Worm (Caenorhabditis elegans) whole organism, L4 larva: ENCODE data around the gene odd-2.

Experiments
- F49E8.2 ChIP-seq: sonication (generic microtip); optimal IDR thresholded peaks from 2 replicates; lab custom pipeline; 2016; ENCODE audit warnings: missing compliant biosample characterization, mild to moderate bottlenecking, missing genetic modification characterization, borderline replicate concordance
- T20F7.1 ChIP-seq: fragments of 200-800 bp; sonication (Bioruptor generic); optimal IDR thresholded peaks from 2 replicates; lab custom pipeline; 2018; ENCODE audit warnings: mild to moderate bottlenecking, missing genetic modification characterization, missing compliant biosample characterization
- Y5F2A.4 ChIP-seq: fragments of 200-800 bp; sonication (Bioruptor generic); optimal IDR thresholded peaks from 2 replicates; lab custom pipeline; 2018; ENCODE audit warnings: mild to moderate bottlenecking, missing genetic modification characterization, missing compliant biosample characterization
- ama-1 ChIP-seq: fragments of 150-350 bp; optimal IDR thresholded peaks from 2 replicates; lab custom pipeline; 2014; ENCODE audit warnings: inconsistent platforms, mixed read lengths
- ceh-62 ChIP-seq: sonication (generic microtip); optimal IDR thresholded peaks from 2 replicates; lab custom pipeline; 2017; ENCODE audit warnings: missing biosample characterization, missing genetic modification characterization
- ceh-82 ChIP-seq: sonication (generic microtip); optimal IDR thresholded peaks from 2 replicates; lab custom pipeline; 2017; ENCODE audit warnings: missing biosample characterization, missing genetic modification characterization
- ctbp-1 ChIP-seq: fragments of 200-800 bp; sonication (Bioruptor generic); IDR thresholded peaks from 2 replicates; pipeline ENCODE4 v1.3.6; 2022; ENCODE audit warnings: missing genetic modification reagents, missing genetic modification characterization, missing compliant biosample characterization
- daf-19 ChIP-seq: fragments of 200-800 bp; sonication (Bioruptor generic); conservative IDR thresholded peaks from 2 replicates; pipeline ENCODE4 v1.3.6; 2022; ENCODE audit warnings: missing genetic modification characterization, missing compliant biosample characterization
- dmd-8 ChIP-seq: fragments of 200-800 bp; sonication (Bioruptor generic); IDR thresholded peaks from 2 replicates; pipeline ENCODE4 v1.3.6; 2022; ENCODE audit warnings: missing genetic modification characterization, missing compliant biosample characterization
- egl-27 ChIP-seq: sonication (generic microtip); optimal IDR thresholded peaks from 3 replicates; lab custom pipeline; 2017; ENCODE audit warnings: missing biosample characterization, missing genetic modification reagents, missing genetic modification characterization
- hif-1 ChIP-seq, 2 experiments: sonication (generic microtip); optimal IDR thresholded peaks; 2 replicates each; lab custom pipeline; 2016 to 2017; ENCODE audit warnings: missing compliant biosample characterization in 2 of 2, missing genetic modification characterization in 2 of 2, missing genetic modification reagents in 2 of 2, missing genotype in 2 of 2, mild to moderate bottlenecking in 1 of 2
- lim-7 ChIP-seq: fragments of 200-800 bp; sonication (Bioruptor generic); IDR thresholded peaks from 2 replicates; pipeline ENCODE4 v1.3.6; 2022; ENCODE audit warnings: missing genetic modification characterization, missing compliant biosample characterization
- lin-1 ChIP-seq: fragments of 200-800 bp; sonication (Bioruptor generic); IDR thresholded peaks from 2 replicates; pipeline ENCODE4 v1.3.6; 2022; ENCODE audit warnings: missing genetic modification reagents, missing genetic modification characterization, missing compliant biosample characterization
- lir-3 ChIP-seq: sonication (generic microtip); optimal IDR thresholded peaks from 2 replicates; lab custom pipeline; 2016; ENCODE audit warnings: mild to moderate bottlenecking, missing genetic modification characterization, missing compliant biosample characterization
- lsy-2 ChIP-seq, 2 experiments: fragments of 150-350 bp in 1 of 2; sonication (generic microtip) in 1 of 2; optimal IDR thresholded peaks; 2 replicates each; lab custom pipeline; 2014 to 2017; ENCODE audit warnings: missing biosample characterization in 2 of 2, missing genetic modification characterization in 2 of 2
- madf-5 ChIP-seq, 2 experiments: fragments of 200-800 bp; sonication (Bioruptor generic); IDR thresholded peaks; 2 replicates each; pipeline ENCODE4 v1.3.6; 2022; ENCODE audit warnings: missing compliant biosample characterization in 2 of 2, missing genetic modification characterization in 2 of 2
- madf-9 ChIP-seq: fragments of 200-800 bp; sonication (Bioruptor generic); conservative IDR thresholded peaks from 2 replicates; pipeline ENCODE4 v1.3.6; 2022; ENCODE audit warnings: missing genetic modification reagents, missing genetic modification characterization, missing compliant biosample characterization
- mep-1 ChIP-seq: fragments of 150-350 bp; sonication (generic microtip); optimal IDR thresholded peaks from 3 replicates; lab custom pipeline; 2014; ENCODE audit warnings: missing biosample characterization, missing genetic modification characterization
- mxl-2 ChIP-seq: fragments of 200-800 bp; sonication (Bioruptor generic); conservative IDR thresholded peaks from 2 replicates; pipeline ENCODE4 v1.3.6; 2022; ENCODE audit warnings: missing genetic modification reagents, missing genetic modification characterization, missing compliant biosample characterization
- mxl-3 ChIP-seq: fragments of 200-800 bp; sonication (Bioruptor generic); optimal IDR thresholded peaks from 2 replicates; lab custom pipeline; 2018; ENCODE audit warnings: mild to moderate bottlenecking, missing genetic modification characterization, missing compliant biosample characterization
- nhr-11 ChIP-seq: fragments of 150-350 bp; optimal IDR thresholded peaks from 2 replicates; lab custom pipeline; 2014; ENCODE audit warnings: missing biosample characterization, missing genetic modification characterization
- nhr-25 ChIP-seq: sonication (generic microtip); optimal IDR thresholded peaks from 2 replicates; lab custom pipeline; 2017; ENCODE audit warnings: missing genetic modification characterization, mild to moderate bottlenecking, missing compliant biosample characterization, antibody characterized with exemption, moderate library complexity, borderline replicate concordance; ENCODE audit not compliant: insufficient read depth
- nhr-28 ChIP-seq: fragments of 150-350 bp; optimal IDR thresholded peaks from 2 replicates; lab custom pipeline; 2014; ENCODE audit warnings: missing biosample characterization, missing genetic modification characterization
- nhr-42 ChIP-seq: fragments of 200-800 bp; sonication (Bioruptor generic); IDR thresholded peaks from 2 replicates; pipeline ENCODE4 v1.3.6; 2022; ENCODE audit warnings: missing genetic modification characterization, missing compliant biosample characterization
- nhr-6 ChIP-seq: fragments of 150-350 bp; optimal IDR thresholded peaks from 2 replicates; lab custom pipeline; 2014; ENCODE audit warnings: missing biosample characterization, missing genetic modification characterization
- nhr-76 ChIP-seq: fragments of 150-350 bp; optimal IDR thresholded peaks from 2 replicates; lab custom pipeline; 2014; ENCODE audit warnings: missing biosample characterization, missing genetic modification characterization
- php-3 ChIP-seq: fragments of 200-800 bp; sonication (Bioruptor generic); IDR thresholded peaks from 2 replicates; pipeline ENCODE4 v1.3.6; 2022; ENCODE audit warnings: missing genetic modification reagents, missing genetic modification characterization, missing compliant biosample characterization
- pqm-1 ChIP-seq: sonication (generic microtip); optimal IDR thresholded peaks from 2 replicates; lab custom pipeline; 2017; ENCODE audit warnings: missing biosample characterization, missing genetic modification characterization
- saeg-2 ChIP-seq: fragments of 200-800 bp; sonication (Bioruptor generic); IDR thresholded peaks from 2 replicates; pipeline ENCODE4 v1.3.6; 2022; ENCODE audit warnings: missing genetic modification reagents, missing genetic modification characterization, missing compliant biosample characterization
- snpc-1.2 ChIP-seq: fragments of 200-800 bp; sonication (Bioruptor generic); IDR thresholded peaks from 2 replicates; pipeline ENCODE4 v1.3.6; 2022; ENCODE audit warnings: missing genetic modification reagents, missing genetic modification characterization, missing compliant biosample characterization
- spr-1 ChIP-seq: sonication (generic microtip); optimal IDR thresholded peaks from 2 replicates; lab custom pipeline; 2016; ENCODE audit warnings: mild to moderate bottlenecking, missing genetic modification characterization, missing compliant biosample characterization
- tag-97 ChIP-seq: fragments of 200-800 bp; sonication (Bioruptor generic); IDR thresholded peaks from 2 replicates; pipeline ENCODE4 v1.3.6; 2022; ENCODE audit warnings: missing genetic modification characterization, missing compliant biosample characterization
- zag-1 ChIP-seq: fragments of 150-350 bp; optimal IDR thresholded peaks from 2 replicates; lab custom pipeline; 2014; ENCODE audit warnings: missing biosample characterization, missing genetic modification characterization
- zfp-3 ChIP-seq: fragments of 200-800 bp; sonication (Bioruptor generic); conservative IDR thresholded peaks from 2 replicates; pipeline ENCODE4 v1.3.6; 2022; ENCODE audit warnings: missing genetic modification reagents, missing genetic modification characterization, missing compliant biosample characterization
- zip-2 ChIP-seq: fragments of 150-350 bp; optimal IDR thresholded peaks from 2 replicates; lab custom pipeline; 2014; ENCODE audit warnings: missing biosample characterization, missing genetic modification characterization
- ztf-11 ChIP-seq: fragments of 150-350 bp; optimal IDR thresholded peaks from 2 replicates; lab custom pipeline; 2014; ENCODE audit warnings: missing biosample characterization, missing genetic modification characterization

odd-2 gene

DNA sequence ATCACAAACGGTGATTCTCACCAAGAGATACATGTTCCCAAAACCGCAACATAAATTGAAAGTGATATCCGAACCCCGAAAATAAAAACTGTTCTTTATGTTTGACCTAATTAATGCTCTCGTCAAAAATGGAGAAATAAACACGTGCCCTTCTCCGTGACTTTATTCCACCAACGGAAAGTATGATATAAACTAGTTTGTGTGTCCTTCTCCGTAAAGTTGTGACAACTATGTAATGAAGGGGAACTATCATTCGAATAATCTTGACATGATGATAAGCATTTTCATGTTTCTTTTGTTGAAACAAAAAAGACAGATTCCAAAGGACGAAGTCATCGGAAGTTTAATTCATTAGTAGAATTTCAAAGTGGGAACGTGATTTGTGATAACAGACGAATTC lies 41.2 kb upstream of the odd-2 start (continued):
- TF ChIP-seq snpc-1.2 (no peak), zfp-3 (GFP tag; lab: Robert Waterston, UW) (0 out of 2 replicates have a peak, but pooled peaks have one; percentile 17), Y5F2A.4 (GFP tag; lab: Kevin White, UChicago) (no peak), nhr-6 (tag; lab: Kevin White, UChicago) (peak; percentile 2), madf-9 (GFP tag; lab: Robert Waterston, UW) (no peak), tag-97 (GFP tag; lab: Robert Waterston, UW) (no peak), nhr-28 (tag; lab: Kevin White, UChicago) (peak; percentile 58), nhr-76 (tag; lab: Kevin White, UChicago) (no peak), php-3 (GFP tag; lab: Robert Waterston, UW) (no peak), lim-7 (GFP tag; lab: Robert Waterston, UW) (no peak), nhr-11 (tag; lab: Kevin White, UChicago) (no peak), nhr-42 (GFP tag; lab: Robert Waterston, UW) (no peak)

DNA sequence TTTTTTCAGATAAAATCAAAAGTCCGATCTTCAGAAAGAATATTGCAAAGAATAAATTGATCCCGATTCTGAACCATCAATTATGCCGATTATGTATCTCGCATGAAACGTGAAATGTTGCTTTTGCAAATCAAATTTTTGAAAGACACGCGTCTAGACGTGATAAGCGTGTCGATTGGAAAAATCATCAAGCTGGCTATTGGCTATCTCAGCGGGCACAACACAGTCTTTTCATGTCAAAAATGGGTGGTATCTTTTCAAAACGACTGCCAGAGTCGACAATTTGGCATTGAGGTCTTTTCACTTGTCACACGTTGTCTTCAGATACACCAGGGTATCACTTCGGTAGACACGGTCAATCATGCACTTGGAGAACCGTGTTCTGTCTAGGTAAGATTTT lies 36.3 kb upstream of the odd-2 start, which contains the start of gene daf-9:
daf-9 (plus strand) TSS at position 301 of the 400 bp plus-strand sequence.
- TF ChIP-seq egl-27 (tag; lab: Kevin White, UChicago): no peak
- TF ChIP-seq mxl-3: peak; percentile 33

DNA sequence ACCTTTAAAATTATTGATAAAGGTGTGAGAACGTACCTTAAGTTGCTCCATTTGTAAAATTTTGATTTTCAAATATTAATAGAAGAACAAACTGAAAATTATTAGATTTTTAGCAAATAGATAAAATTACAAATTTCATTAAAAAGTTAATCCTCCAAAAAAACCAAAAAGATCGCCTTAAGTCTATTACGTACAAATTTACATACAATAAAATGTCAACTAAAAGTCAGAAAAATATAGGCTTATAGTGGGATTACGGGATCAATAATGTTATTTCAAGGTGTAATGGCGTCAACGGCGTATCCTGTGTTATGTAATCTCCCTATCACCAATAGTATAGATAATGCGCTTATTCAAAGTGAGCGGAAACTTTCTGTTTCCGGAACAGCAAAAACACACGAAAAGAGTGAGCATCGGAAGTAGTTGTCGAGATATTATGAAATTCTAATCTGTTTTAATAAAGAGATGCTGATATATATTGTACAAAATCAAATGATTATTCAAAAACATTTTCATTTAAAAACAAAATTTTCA lies 33.9 kb upstream of the odd-2 start, which contains the start of gene ceh-54:
ceh-54 (minus strand) TSS at position 51 of the 534 bp plus-strand sequence.
- TF ChIP-seq madf-5 (GFP tag; IDR thresholded peaks at IDR 0.05; lab: Robert Waterston, UW) (no peak), dmd-8 (no peak), ctbp-1 (GFP tag; lab: Robert Waterston, UW) (no peak), pqm-1 (no peak), spr-1 (no peak), ama-1 (no peak), snpc-1.2 (no peak), tag-97 (GFP tag; lab: Robert Waterston, UW) (no peak), nhr-6 (tag; lab: Kevin White, UChicago) (no peak)

DNA sequence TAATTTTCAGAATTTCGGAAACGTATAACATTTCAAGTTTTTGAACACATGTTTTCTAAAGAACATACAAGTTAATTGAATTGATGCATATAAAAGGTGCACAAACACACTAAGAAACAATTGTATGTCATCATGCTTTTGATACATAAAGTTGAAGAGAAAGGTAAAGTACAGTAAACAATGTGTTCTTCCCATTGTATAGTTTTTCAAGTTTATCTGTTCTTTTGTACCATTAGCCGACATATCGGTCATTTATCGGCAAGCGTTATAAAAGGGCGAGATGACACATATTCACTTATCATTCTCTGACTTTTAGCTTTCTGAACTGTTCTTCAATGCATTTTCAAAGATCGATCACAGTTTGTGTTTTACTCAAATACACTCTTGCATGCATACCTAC lies 29.6 kb upstream of the odd-2 start, which contains the start of gene T13C5.9:
T13C5.9 (plus strand) TSS at position 301 of the 400 bp plus-strand sequence.
- TF ChIP-seq mep-1: no peak
- no peak for TF ChIP-seq mxl-2
- no peak for TF ChIP-seq saeg-2
- TF ChIP-seq nhr-25 (tag; lab: Kevin White, UChicago): no peak
- no peak for TF ChIP-seq zag-1 (tag; lab: Kevin White, UChicago)
- TF ChIP-seq nhr-42 (GFP tag; lab: Robert Waterston, UW): no peak
- TF ChIP-seq zip-2: no peak
- no peak for TF ChIP-seq ceh-62 (tag; lab: Kevin White, UChicago)
- TF ChIP-seq lir-3 (tag; lab: Kevin White, UChicago): no peak
- TF ChIP-seq lim-7 (GFP tag; lab: Robert Waterston, UW): no peak
- TF ChIP-seq lin-1 (GFP tag; lab: Robert Waterston, UW): no peak

DNA sequence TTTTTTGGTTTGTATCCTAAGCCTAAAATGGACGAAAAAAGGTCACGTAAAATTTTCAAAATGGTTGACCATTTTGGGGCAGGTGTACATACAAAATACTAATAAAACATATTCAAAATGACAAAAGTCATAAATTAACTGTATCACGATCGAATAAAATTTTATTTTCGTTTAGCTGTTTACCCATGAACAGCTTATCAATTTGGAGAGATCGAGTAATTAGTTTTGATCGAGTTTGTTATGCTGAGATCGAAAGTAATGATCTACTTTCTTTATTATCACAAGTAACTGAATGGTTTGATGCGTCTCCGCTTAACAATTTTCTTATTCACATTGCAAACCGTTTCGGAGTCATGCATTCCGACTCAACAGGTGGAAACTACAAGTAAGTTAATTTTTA lies 27.5 kb upstream of the odd-2 start, which contains the start of gene T13C5.10:
T13C5.10 (plus strand) TSS at position 301 of the 400 bp plus-strand sequence.
- TF ChIP-seq hif-1 (tag; optimal IDR thresholded peaks at IDR 0.05; lab: Kevin White, UChicago) (no peak), ztf-11 (no peak)

DNA sequence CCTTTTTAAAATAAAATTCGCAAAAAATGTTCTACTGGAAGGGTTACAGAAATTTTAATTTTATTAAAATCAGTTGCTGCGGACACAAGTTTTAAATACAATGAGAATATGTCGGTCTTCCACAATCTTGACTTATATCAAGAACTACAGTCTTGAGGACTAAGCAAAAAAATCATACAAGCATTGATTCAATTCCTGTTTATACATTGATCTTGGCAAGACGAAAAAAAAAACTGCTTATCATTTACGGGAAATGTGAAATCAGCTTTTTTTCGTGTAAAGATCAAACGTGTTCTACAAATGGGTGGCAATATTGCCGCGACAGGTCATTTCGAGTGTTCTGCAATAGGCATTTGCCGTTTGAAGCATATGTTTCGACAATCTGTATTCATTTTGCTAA lies 24.4 kb upstream of the odd-2 start, which contains the start of gene T13C5.2:
T13C5.2 (plus strand) TSS at position 301 of the 400 bp plus-strand sequence.
- TF ChIP-seq daf-19 (no peak), lim-7 (GFP tag; lab: Robert Waterston, UW) (no peak), lsy-2 (tag; optimal IDR thresholded peaks at IDR 0.05; lab: Kevin White, UChicago) (no peak), ceh-82 (tag; lab: Kevin White, UChicago) (no peak), T20F7.1 (GFP tag; lab: Kevin White, UChicago) (no peak), F49E8.2 (tag; lab: Kevin White, UChicago) (no peak)
- TF ChIP-seq, all 104 proteins: peak for 0
